Fruit fly (Drosophila melanogaster): ENCODE data around the gene CG43736.

CG43736 gene

DNA sequence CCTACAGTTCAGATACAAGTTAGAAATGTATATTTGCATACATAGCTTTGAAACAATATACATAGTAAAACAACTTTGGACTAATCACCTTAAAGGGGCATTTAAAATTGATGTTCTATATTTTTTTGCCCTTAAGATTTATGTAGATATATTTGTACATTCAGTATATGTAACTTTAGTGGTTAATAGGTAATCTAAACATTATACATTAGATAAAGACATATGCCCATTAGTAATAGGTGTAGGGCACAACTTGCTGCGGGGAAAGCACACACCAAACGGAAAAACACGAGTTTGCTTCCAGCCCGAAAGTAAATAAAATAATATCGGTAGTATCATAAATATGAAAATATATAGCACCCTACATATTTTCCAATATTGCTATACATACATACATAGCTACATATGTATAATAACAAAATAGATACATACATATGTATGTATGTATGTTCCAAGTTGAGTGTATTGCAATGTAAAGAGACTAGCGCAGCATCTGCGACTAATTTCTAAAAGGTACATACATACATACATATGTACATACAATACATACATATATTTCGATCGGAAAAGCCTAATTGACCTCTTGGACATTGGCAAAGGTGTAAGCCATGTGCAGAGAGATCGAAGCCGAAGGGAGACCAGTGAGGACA, at the start of gene CG43736 (continued):
- peak; percentile 93 for TF ChIP-seq odd (GFP tag; optimal IDR thresholded peaks at IDR 0.05)
- peak; percentile 95 for TF ChIP-seq Xbp1 (GFP tag; optimal IDR thresholded peaks at IDR 0.05)
- peak; percentile 87 for TF ChIP-seq Aef1 (GFP tag; IDR thresholded peaks at IDR 0.05)
- TF ChIP-seq CG4820 (GFP tag; optimal IDR thresholded peaks at IDR 0.05) = peak; percentile 94
- TF ChIP-seq oc (tag; optimal IDR thresholded peaks at IDR 0.05) = peak; percentile 94
- peak; percentile 81 for TF ChIP-seq CG10366 (GFP tag; IDR thresholded peaks at IDR 0.05)
- no peak for TF ChIP-seq Dfd (GFP tag; optimal IDR thresholded peaks at IDR 0.05)
- TF ChIP-seq Dp (GFP tag; optimal IDR thresholded peaks at IDR 0.05) = peak; percentile 6
- peak; percentile 87 for TF ChIP-seq vvl (GFP tag; IDR thresholded peaks at IDR 0.05)
- TF ChIP-seq chif (GFP tag; optimal IDR thresholded peaks at IDR 0.05) = peak; percentile 93 to 94
- peak; percentile 73 for TF ChIP-seq GATAe (GFP tag; conservative IDR thresholded peaks at IDR 0.05)
- TF ChIP-seq salm (tag; optimal IDR thresholded peaks at IDR 0.05) = peak; percentile 91
- TF ChIP-seq rib (GFP tag; IDR thresholded peaks at IDR 0.05) = peak; percentile 70; the same call in 1 of the 2 replicates
- peak; percentile 89 for TF ChIP-seq fu2 (GFP tag; optimal IDR thresholded peaks at IDR 0.05)
- TF ChIP-seq lola (GFP tag; optimal IDR thresholded peaks at IDR 0.05) = peak in 1 of 3 experiments; percentile 95
- TF ChIP-seq CG7786 (GFP tag; optimal IDR thresholded peaks at IDR 0.05) = peak; percentile 93
- TF ChIP-seq D (optimal IDR thresholded peaks at IDR 0.05) = no peak
- TF ChIP-seq D (GFP tag; optimal IDR thresholded peaks at IDR 0.05) = peak; percentile 96
- TF ChIP-seq Fer2 (tag; optimal IDR thresholded peaks at IDR 0.05) = peak; percentile 92
- peak; percentile 75 for TF ChIP-seq CG17802 (tag; optimal IDR thresholded peaks at IDR 0.05)
- TF ChIP-seq CG6272 (GFP tag; IDR thresholded peaks at IDR 0.05) = peak; percentile 69
- TF ChIP-seq zen (tag; optimal IDR thresholded peaks at IDR 0.05) = peak; percentile 92
- TF ChIP-seq z (GFP tag; IDR thresholded peaks at IDR 0.05) = no peak
- TF ChIP-seq CG14050 (GFP tag; IDR thresholded peaks at IDR 0.05) = peak; percentile 78
- peak; percentile 20 for TF ChIP-seq ftz-f1 (GFP tag; optimal IDR thresholded peaks at IDR 0.05)
- no peak for TF ChIP-seq yki (optimal IDR thresholded peaks at IDR 0.05)
- TF ChIP-seq kah (GFP tag; optimal IDR thresholded peaks at IDR 0.05) = peak; percentile 93
- peak; percentile 83 for TF ChIP-seq CG17612 (GFP tag; IDR thresholded peaks at IDR 0.05)
- no peak for TF ChIP-seq dati (GFP tag; IDR thresholded peaks at IDR 0.05)
- peak; percentile 98 for TF ChIP-seq tap (tag; optimal IDR thresholded peaks at IDR 0.05)
- TF ChIP-seq nmo (GFP tag; optimal IDR thresholded peaks at IDR 0.05) = peak; percentile 98
- TF ChIP-seq nerfin-2 (GFP tag; IDR thresholded peaks at IDR 0.05; ENCODE audit: partially characterized antibody) = no peak
- peak; percentile 88 for TF ChIP-seq CG10462 (GFP tag; optimal IDR thresholded peaks at IDR 0.05)
- peak; percentile 62; the same call in 1 of the 2 replicates for TF ChIP-seq toy (GFP tag; IDR thresholded peaks at IDR 0.05)
- peak; percentile 91 for TF ChIP-seq CG11723 (GFP tag; optimal IDR thresholded peaks at IDR 0.05)
- TF ChIP-seq Blimp-1 (GFP tag; optimal IDR thresholded peaks at IDR 0.05) = peak; percentile 96
- TF ChIP-seq CG3995 (GFP tag; optimal IDR thresholded peaks at IDR 0.05) = peak; percentile 76
- peak; percentile 98 for TF ChIP-seq CG10147 (GFP tag; optimal IDR thresholded peaks at IDR 0.05)
- TF ChIP-seq ssp (GFP tag; IDR thresholded peaks at IDR 0.05) = peak; percentile 69
- peak; percentile 70 for TF ChIP-seq dimm (GFP tag; IDR thresholded peaks at IDR 0.05)
- TF ChIP-seq Awh (GFP tag; IDR thresholded peaks at IDR 0.05) = peak; percentile 84; the same call in 1 of the 2 replicates
- TF ChIP-seq crc (GFP tag; optimal IDR thresholded peaks at IDR 0.05) = peak; percentile 88
- TF ChIP-seq CG10565 (GFP tag; optimal IDR thresholded peaks at IDR 0.05) = peak; percentile 68
- peak; percentile 56 for TF ChIP-seq CG15073 (GFP tag; optimal IDR thresholded peaks at IDR 0.05)
- no peak for TF ChIP-seq CG16779 (GFP tag; IDR thresholded peaks at IDR 0.05)
- TF ChIP-seq esg (GFP tag; conservative IDR thresholded peaks at IDR 0.05) = peak; percentile 87
- TF ChIP-seq C15 (GFP tag; IDR thresholded peaks at IDR 0.05) = peak; percentile 65; the same call in 1 of the 3 replicates
- TF ChIP-seq CG32767 (GFP tag; IDR thresholded peaks at IDR 0.05) = peak; percentile 82
- TF ChIP-seq CG9817 (tag; optimal IDR thresholded peaks at IDR 0.05) = peak; percentile 96
- peak; percentile 79 for TF ChIP-seq btn (GFP tag; optimal IDR thresholded peaks at IDR 0.05)

All from whole organism, embryonic.